Worm (Caenorhabditis elegans) whole organism, L4 larva: ENCODE results near the gene lgc-35.

Experiments
- Y48G9A.11 ChIP-seq: fragments of 200-800 bp; sonication (Bioruptor generic); IDR thresholded peaks from 2 replicates; pipeline ENCODE4 v1.3.6; 2022; ENCODE audit warnings: missing genetic modification reagents, missing genetic modification characterization, missing compliant biosample characterization
- ces-1 ChIP-seq: fragments of 150-350 bp; sonication (generic microtip); optimal IDR thresholded peaks from 4 replicates; lab custom pipeline; 2014; ENCODE audit warnings: missing biosample characterization, missing genetic modification reagents, missing genetic modification characterization
- hif-1 ChIP-seq, 2 experiments: sonication (generic microtip); optimal IDR thresholded peaks; 2 replicates each; lab custom pipeline; 2016 to 2017; ENCODE audit warnings: missing compliant biosample characterization in 2 of 2, missing genetic modification characterization in 2 of 2, missing genetic modification reagents in 2 of 2, missing genotype in 2 of 2, mild to moderate bottlenecking in 1 of 2
- lin-39 ChIP-seq: fragments of 150-350 bp; optimal IDR thresholded peaks from 2 replicates; lab custom pipeline; 2014; ENCODE audit warnings: missing biosample characterization, missing genetic modification reagents, missing genetic modification characterization
- nhr-11 ChIP-seq: fragments of 150-350 bp; optimal IDR thresholded peaks from 2 replicates; lab custom pipeline; 2014; ENCODE audit warnings: missing biosample characterization, missing genetic modification characterization
- zip-2 ChIP-seq: fragments of 150-350 bp; optimal IDR thresholded peaks from 2 replicates; lab custom pipeline; 2014; ENCODE audit warnings: missing biosample characterization, missing genetic modification characterization

- TF ChIP-seq zip-2 (tag; lab: Kevin White, UChicago) (no peak), ces-1 (no peak), hif-1 (tag; optimal IDR thresholded peaks at IDR 0.05; lab: Kevin White, UChicago) (no peak), nhr-11 (tag; lab: Kevin White, UChicago) (no peak), Y48G9A.11 (GFP tag; lab: Robert Waterston, UW) (peak; percentile 63), lin-39 (tag; lab: Kevin White, UChicago) (no peak)
Observed at ce11 chrII:12880406-12880805, 40.4 kb upstream of the lgc-35 start, which contains the start of gene F35C5.1.
